Worm (Caenorhabditis elegans) whole organism, midembryonic: ENCODE measurements around the gene srbc-77.

ENCODE experiments used
- flt-1 ChIP-seq: fragments of 200-800 bp; sonication (Bioruptor generic); IDR thresholded peaks from 2 replicates; pipeline ENCODE4 v1.3.6; 2022; ENCODE audit warnings: missing genetic modification characterization, missing compliant biosample characterization
- klf-2 ChIP-seq: fragments of 200-800 bp; sonication (Bioruptor generic); conservative IDR thresholded peaks from 2 replicates; pipeline ENCODE4 v1.3.6; 2022; ENCODE audit warnings: missing genetic modification reagents, missing genetic modification characterization, missing compliant biosample characterization
- med-1 ChIP-seq: sonication (generic microtip); optimal IDR thresholded peaks from 2 replicates; lab custom pipeline; 2017; ENCODE audit warnings: missing genetic modification characterization, mild to moderate bottlenecking, missing compliant biosample characterization, antibody characterized with exemption, missing genetic modification reagents; ENCODE audit not compliant: insufficient read depth
- ztf-23 ChIP-seq: fragments of 200-800 bp; sonication (Bioruptor generic); IDR thresholded peaks from 2 replicates; pipeline ENCODE4 v1.3.6; 2022; ENCODE audit warnings: missing genetic modification reagents, missing genetic modification characterization, missing compliant biosample characterization

DNA sequence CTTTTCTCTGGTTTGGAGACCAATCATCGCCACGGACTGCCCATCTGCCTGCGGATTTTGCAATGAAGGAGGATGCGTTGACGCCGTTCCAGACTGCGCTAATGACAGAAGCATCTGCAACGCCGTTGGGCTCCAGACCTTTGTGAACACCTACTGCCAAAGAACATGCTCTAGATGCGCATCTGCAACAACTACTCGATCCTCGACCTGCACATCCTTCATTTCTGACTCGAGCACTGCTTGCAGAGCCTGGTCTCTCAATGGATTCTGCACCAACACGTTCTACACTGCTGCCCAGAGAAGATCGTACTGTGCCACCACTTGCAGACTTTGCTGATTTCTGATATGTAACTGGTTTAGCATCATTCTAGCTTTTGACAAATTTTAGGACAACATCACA is 29.4 kb upstream of the srbc-77 start:
- TF ChIP-seq klf-2 (GFP tag; lab: Robert Waterston, UW) (no peak), ztf-23 (GFP tag; lab: Robert Waterston, UW) (no peak), flt-1 (GFP tag; lab: Robert Waterston, UW) (no peak), med-1 (GFP tag; lab: Kevin White, UChicago) (no peak)
